Fruit fly (Drosophila melanogaster) whole organism, adult: ENCODE data around the gene CG5902.

Experiments used
- CG11617 ChIP-seq: fragments of 200-800 bp; sonication (Bioruptor generic); optimal IDR thresholded peaks from 2 replicates; lab custom pipeline; 2017; ENCODE audit warnings: mild to moderate bottlenecking, missing biosample characterization, missing genetic modification reagents, missing genetic modification characterization
- CG12768 ChIP-seq: fragments of 200-800 bp; sonication (Bioruptor generic); optimal IDR thresholded peaks from 2 replicates; lab custom pipeline; 2017; ENCODE audit warnings: missing biosample characterization, missing genetic modification characterization, mild to moderate bottlenecking, moderate library complexity, missing genetic modification reagents
- CG14711 ChIP-seq: fragments of 200-800 bp; sonication (Bioruptor generic); optimal IDR thresholded peaks from 2 replicates; lab custom pipeline; 2018; ENCODE audit warnings: missing biosample characterization, mild to moderate bottlenecking, missing genetic modification characterization, moderate library complexity
- CG1620 ChIP-seq: fragments of 200-800 bp; sonication (Bioruptor generic); optimal IDR thresholded peaks from 2 replicates; lab custom pipeline; 2016; ENCODE audit warnings: missing biosample characterization, missing genetic modification characterization
- CG33017 ChIP-seq: fragments of 200-800 bp; sonication (Bioruptor generic); optimal IDR thresholded peaks from 2 replicates; lab custom pipeline; 2018; ENCODE audit warnings: missing biosample characterization, mild to moderate bottlenecking, missing genetic modification characterization, moderate library complexity
- CG5204 ChIP-seq: fragments of 200-800 bp; sonication (Bioruptor generic); optimal IDR thresholded peaks from 2 replicates; lab custom pipeline; 2016; ENCODE audit warnings: missing biosample characterization, missing genetic modification characterization
- CG7045 ChIP-seq: fragments of 200-800 bp; sonication (Bioruptor generic); optimal IDR thresholded peaks from 2 replicates; lab custom pipeline; 2017; ENCODE audit warnings: missing biosample characterization, mild to moderate bottlenecking, missing genetic modification characterization
- CG7101 ChIP-seq: fragments of 200-800 bp; sonication (Bioruptor generic); optimal IDR thresholded peaks from 2 replicates; lab custom pipeline; 2018; ENCODE audit warnings: missing biosample characterization, mild to moderate bottlenecking, missing genetic modification characterization, moderate library complexity
- Clk ChIP-seq: fragments of 200-800 bp; sonication (Bioruptor generic); optimal IDR thresholded peaks from 2 replicates; lab custom pipeline; 2017; ENCODE audit warnings: missing biosample characterization, missing genetic modification characterization
- Crg-1 ChIP-seq: fragments of 200-800 bp; sonication (Bioruptor generic); optimal IDR thresholded peaks from 2 replicates; lab custom pipeline; 2016; ENCODE audit warnings: missing biosample characterization, missing genetic modification characterization
- Hr96 ChIP-seq: fragments of 200-800 bp; sonication (Bioruptor generic); optimal IDR thresholded peaks from 2 replicates; lab custom pipeline; 2016; ENCODE audit warnings: missing biosample characterization, missing genetic modification characterization
- Mnt ChIP-seq: fragments of 200-800 bp; sonication (Bioruptor generic); optimal IDR thresholded peaks from 2 replicates; lab custom pipeline; 2016; ENCODE audit warnings: missing biosample characterization, mild to moderate bottlenecking, missing genetic modification characterization
- bab1 ChIP-seq: fragments of 200-800 bp; sonication (Bioruptor generic); optimal IDR thresholded peaks from 3 replicates; lab custom pipeline; 2019; ENCODE audit warnings: missing biosample characterization, mild to moderate bottlenecking, missing genetic modification characterization, moderate library complexity
- cic ChIP-seq: fragments of 200-800 bp; sonication (Bioruptor generic); optimal IDR thresholded peaks from 2 replicates; lab custom pipeline; 2017; ENCODE audit warnings: missing biosample characterization, mild to moderate bottlenecking, missing genetic modification characterization, moderate library complexity
- cnc ChIP-seq, 2 experiments: fragments of >200 bp; optimal IDR thresholded peaks; 2 replicates each; lab custom pipeline; 2017
- kay ChIP-seq: fragments of 200-800 bp; sonication (Bioruptor generic); peaks from one replicate; lab custom pipeline; 2016; ENCODE audit warnings: missing biosample characterization, missing genetic modification characterization, borderline replicate concordance
- ovo ChIP-seq: fragments of 200-800 bp; sonication (Bioruptor generic); optimal IDR thresholded peaks from 2 replicates; lab custom pipeline; 2016; ENCODE audit warnings: missing biosample characterization, missing genetic modification characterization
- pad ChIP-seq: fragments of 200-800 bp; sonication (Bioruptor generic); optimal IDR thresholded peaks from 3 replicates; lab custom pipeline; 2017; ENCODE audit warnings: missing biosample characterization, missing genetic modification characterization, mild to moderate bottlenecking, moderate library complexity, missing genetic modification reagents
- tj ChIP-seq: fragments of 200-800 bp; sonication (Bioruptor generic); optimal IDR thresholded peaks from 3 replicates; lab custom pipeline; 2017; ENCODE audit warnings: missing biosample characterization, mild to moderate bottlenecking, missing genetic modification characterization, moderate library complexity
- toe ChIP-seq: fragments of 200-800 bp; sonication (Bioruptor generic); optimal IDR thresholded peaks from 2 replicates; lab custom pipeline; 2016; ENCODE audit warnings: missing biosample characterization, missing genetic modification characterization

The CG5902 gene

dm6 chr3R:24026503-24026902 is 40.1 kb downstream of the CG5902 start:
- TF ChIP-seq Mnt (GFP tag; lab: Kevin White, UChicago) (peak; percentile 40), cnc (optimal IDR thresholded peaks at IDR 0.05; lab: Kevin White, UChicago) (no peak), CG12768 (GFP tag; lab: Kevin White, UChicago) (peak; percentile 14), CG5204 (GFP tag; lab: Kevin White, UChicago) (no peak), CG11617 (GFP tag; lab: Kevin White, UChicago) (peak; percentile 27)

dm6 chr3R:24027222-24027621 is 40.8 kb downstream of the CG5902 start:
- TF ChIP-seq tj (GFP tag; lab: Kevin White, UChicago), result no peak
- no peak for TF ChIP-seq Mnt (GFP tag; lab: Kevin White, UChicago)
- no peak for TF ChIP-seq CG14711 (tag; lab: Kevin White, UChicago)
- no peak for TF ChIP-seq CG11617 (GFP tag; lab: Kevin White, UChicago)
- no peak for TF ChIP-seq bab1 (GFP tag; lab: Kevin White, UChicago)
- no peak for TF ChIP-seq kay (GFP tag; lab: Kevin White, UChicago)
- TF ChIP-seq cic (GFP tag; lab: Kevin White, UChicago), result no peak
- TF ChIP-seq toe (GFP tag; lab: Kevin White, UChicago), result no peak
- TF ChIP-seq cnc (optimal IDR thresholded peaks at IDR 0.05; lab: Kevin White, UChicago), result no peak
- TF ChIP-seq Crg-1, result no peak
- no peak for TF ChIP-seq ovo (GFP tag; lab: Kevin White, UChicago)
- TF ChIP-seq pad (GFP tag; lab: Kevin White, UChicago), result no peak
- no peak for TF ChIP-seq CG7045
- TF ChIP-seq Hr96 (GFP tag; lab: Kevin White, UChicago), result no peak
- TF ChIP-seq CG33017 (tag; lab: Kevin White, UChicago), result no peak

dm6 chr3R:24031019-24031824 is 44.8 kb downstream of the CG5902 start:
- no peak for TF ChIP-seq ovo (GFP tag; lab: Kevin White, UChicago)
- TF ChIP-seq tj (GFP tag; lab: Kevin White, UChicago), result peak; percentile 79
- TF ChIP-seq Clk, result no peak
- no peak for TF ChIP-seq CG11617 (GFP tag; lab: Kevin White, UChicago)
- TF ChIP-seq Crg-1, result peak; percentile 7
- no peak for TF ChIP-seq CG5204 (GFP tag; lab: Kevin White, UChicago)
- peak; percentile 15 for TF ChIP-seq CG33017 (tag; lab: Kevin White, UChicago)
- TF ChIP-seq toe (GFP tag; lab: Kevin White, UChicago), result no peak
- TF ChIP-seq bab1 (GFP tag; lab: Kevin White, UChicago), result peak; percentile 20
- peak; percentile 75 for TF ChIP-seq CG12768 (GFP tag; lab: Kevin White, UChicago)
- TF ChIP-seq pad (GFP tag; lab: Kevin White, UChicago), result peak; percentile 57
- TF ChIP-seq CG7045, result peak; percentile 47
- TF ChIP-seq Mnt (GFP tag; lab: Kevin White, UChicago), result peak; percentile 69
- peak; percentile 3 for TF ChIP-seq CG1620 (GFP tag; lab: Kevin White, UChicago)
- no peak for TF ChIP-seq CG14711 (tag; lab: Kevin White, UChicago)
- no peak for TF ChIP-seq cnc (optimal IDR thresholded peaks at IDR 0.05; lab: Kevin White, UChicago)
- TF ChIP-seq Hr96 (GFP tag; lab: Kevin White, UChicago), result no peak
- TF ChIP-seq CG7101 (tag; lab: Kevin White, UChicago), result peak; percentile 31
- peak; percentile 56 for TF ChIP-seq cic (GFP tag; lab: Kevin White, UChicago)
- no peak for TF ChIP-seq kay (GFP tag; lab: Kevin White, UChicago)

dm6 chr3R:24031825-24032523 is 45.5 kb downstream of the CG5902 start, which contains the start of the genes KrT95D and Mettl3:
KrT95D (minus strand) TSS chr3R:24031827.
Mettl3 (plus strand) TSS chr3R:24032157.
- TF ChIP-seq Mnt (GFP tag; lab: Kevin White, UChicago) (no peak), CG14711 (tag; lab: Kevin White, UChicago) (no peak), Hr96 (GFP tag; lab: Kevin White, UChicago) (peak; percentile 35), cic (GFP tag; lab: Kevin White, UChicago) (no peak), pad (GFP tag; lab: Kevin White, UChicago) (no peak), tj (GFP tag; lab: Kevin White, UChicago) (no peak), CG5204 (GFP tag; lab: Kevin White, UChicago) (no peak), bab1 (GFP tag; lab: Kevin White, UChicago) (no peak), CG7101 (tag; lab: Kevin White, UChicago) (no peak), Clk (no peak), Crg-1 (peak; percentile 36), cnc (optimal IDR thresholded peaks at IDR 0.05; lab: Kevin White, UChicago) (no peak), ovo (GFP tag; lab: Kevin White, UChicago) (no peak), CG33017 (tag; lab: Kevin White, UChicago) (no peak), CG1620 (GFP tag; lab: Kevin White, UChicago) (peak; percentile 23), CG11617 (GFP tag; lab: Kevin White, UChicago) (peak; percentile 39), CG12768 (GFP tag; lab: Kevin White, UChicago) (no peak), kay (GFP tag; lab: Kevin White, UChicago) (no peak), toe (GFP tag; lab: Kevin White, UChicago) (no peak), CG7045 (no peak)
